Worm (Caenorhabditis elegans) whole organism, L3 larva: ENCODE results near the gene srt-36.

Experiments
- elt-2 ChIP-seq: sonication (generic microtip); optimal IDR thresholded peaks from 2 replicates; lab custom pipeline; 2016; ENCODE audit warnings: missing genetic modification reagents, mild to moderate bottlenecking, missing genetic modification characterization, missing compliant biosample characterization
- nhr-25 ChIP-seq: sonication (generic microtip); optimal IDR thresholded peaks from 2 replicates; lab custom pipeline; 2017; ENCODE audit warnings: missing biosample characterization, missing genetic modification characterization
- zag-1 ChIP-seq: fragments of 150-350 bp; optimal IDR thresholded peaks from 2 replicates; lab custom pipeline; 2014; ENCODE audit warnings: missing biosample characterization, missing genetic modification characterization

Gene srt-36

DNA sequence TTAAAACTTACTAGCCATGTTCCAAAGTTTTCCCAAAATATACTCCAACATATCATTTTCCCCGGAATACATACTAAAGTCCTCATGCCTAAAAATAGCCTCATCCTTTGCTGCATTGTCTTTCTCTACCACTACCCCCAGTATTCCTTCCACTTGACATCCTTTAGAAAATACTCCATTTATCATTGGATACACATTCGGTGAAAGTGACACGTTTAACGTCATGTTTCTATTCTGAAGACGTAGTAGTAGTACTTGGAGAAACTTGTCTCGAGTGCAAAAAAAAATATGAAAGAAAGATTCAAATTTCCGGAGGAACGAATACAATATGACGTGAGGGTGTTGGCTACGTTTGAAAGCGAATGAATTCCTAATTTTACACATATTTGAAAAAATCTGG is 51.2 kb downstream of the srt-36 start:
- TF ChIP-seq zag-1 (no peak), elt-2 (tag; lab: Kevin White, UChicago) (no peak), nhr-25 (tag; lab: Kevin White, UChicago) (no peak)
- TF ChIP-seq, all 47 proteins: peak for 0
